Worm (Caenorhabditis elegans) whole organism, L4/young adult: ENCODE data around the gene Y39A1A.20.
A peak's percentile ranks its signal among the peaks of the same experiment; 100 is the strongest.

Experiments used
- dao-5 ChIP-seq: sonication (generic microtip); optimal IDR thresholded peaks from 2 replicates; lab custom pipeline; 2016; ENCODE audit warnings: missing genotype, missing genetic modification characterization, moderate library complexity, missing compliant biosample characterization
- him-1 ChIP-seq: sonication (generic microtip); optimal IDR thresholded peaks from 2 replicates; lab custom pipeline; 2016; ENCODE audit warnings: missing genotype, missing genetic modification reagents, missing genetic modification characterization, missing compliant biosample characterization

ce11 chrIII:10706972-10707438, 6.6 kb upstream of the Y39A1A.20 start, which contains the start of the genes Y39A1A.21 and Y39A1A.22:
- peak; percentile 29 for TF ChIP-seq him-1
- no peak for TF ChIP-seq dao-5 (tag; lab: Kevin White, UChicago)
